Fruit fly (Drosophila melanogaster) whole organism, embryonic: Measurements from ENCODE around the gene BckdhA.

Experiments used
- ATbp ChIP-seq: fragments of 200-800 bp; sonication (Bioruptor generic); optimal IDR thresholded peaks from 2 replicates; lab custom pipeline; 2017; ENCODE audit warnings: missing biosample characterization, mild to moderate bottlenecking, missing genetic modification characterization, missing genetic modification reagents
- Ada2b ChIP-seq: fragments of 200-800 bp; sonication (Bioruptor generic); IDR thresholded peaks from 2 replicates; pipeline ENCODE4 v1.3.6; 2022; ENCODE audit warnings: missing biosample characterization, missing genetic modification characterization
- CG11504 ChIP-seq: fragments of 200-800 bp; sonication (Bioruptor generic); optimal IDR thresholded peaks from 3 replicates; lab custom pipeline; 2019; ENCODE audit warnings: missing biosample characterization, mild to moderate bottlenecking, missing genetic modification characterization, moderate library complexity
- CG13775 ChIP-seq: fragments of 200-800 bp; sonication (Bioruptor generic); optimal IDR thresholded peaks from 3 replicates; lab custom pipeline; 2017; ENCODE audit warnings: missing biosample characterization, mild to moderate bottlenecking, missing genetic modification characterization
- CG1647 ChIP-seq: fragments of 200-800 bp; sonication (Bioruptor generic); optimal IDR thresholded peaks from 3 replicates; lab custom pipeline; 2016; ENCODE audit warnings: missing biosample characterization, missing genetic modification characterization
- CG1792 ChIP-seq: fragments of 200-800 bp; sonication (Bioruptor generic); optimal IDR thresholded peaks from 2 replicates; lab custom pipeline; 2016; ENCODE audit warnings: missing biosample characterization, missing genetic modification characterization
- CG2199 ChIP-seq: fragments of 200-800 bp; sonication (Bioruptor generic); IDR thresholded peaks from 3 replicates; pipeline ENCODE4 v1.3.6; 2022; ENCODE audit warnings: missing biosample characterization, missing genetic modification characterization
- CG2678 ChIP-seq: fragments of 200-800 bp; sonication (Bioruptor generic); optimal IDR thresholded peaks from 3 replicates; lab custom pipeline; 2019; ENCODE audit warnings: missing biosample characterization, mild to moderate bottlenecking, missing genetic modification characterization, moderate library complexity
- CG3065 ChIP-seq: fragments of 200-800 bp; sonication (Bioruptor generic); optimal IDR thresholded peaks from 2 replicates; lab custom pipeline; 2016; ENCODE audit warnings: missing biosample characterization, missing genetic modification characterization
- CG3163 ChIP-seq: fragments of 200-800 bp; sonication (Bioruptor generic); optimal IDR thresholded peaks from 3 replicates; lab custom pipeline; 2016; ENCODE audit warnings: missing biosample characterization, missing genetic modification characterization
- CG34376 ChIP-seq: fragments of 200-800 bp; sonication (Bioruptor generic); optimal IDR thresholded peaks from 2 replicates; lab custom pipeline; 2018; ENCODE audit warnings: missing biosample characterization, mild to moderate bottlenecking, missing genetic modification characterization
- CG34422 ChIP-seq: fragments of 200-800 bp; sonication (Bioruptor generic); IDR thresholded peaks from 3 replicates; pipeline ENCODE4 v1.3.6; 2022; ENCODE audit warnings: missing biosample characterization, missing genetic modification characterization
- CG43689 ChIP-seq: fragments of 200-800 bp; sonication (Bioruptor generic); IDR thresholded peaks from 2 replicates; pipeline ENCODE4 v1.3.6; 2022; ENCODE audit warnings: missing biosample characterization, missing genetic modification characterization
- CG6765 ChIP-seq: fragments of 200-800 bp; sonication (Bioruptor generic); optimal IDR thresholded peaks from 3 replicates; lab custom pipeline; 2017; ENCODE audit warnings: missing biosample characterization, mild to moderate bottlenecking, missing genetic modification characterization
- CG7987 ChIP-seq: fragments of 200-800 bp; sonication (Bioruptor generic); optimal IDR thresholded peaks from 2 replicates; lab custom pipeline; 2018; ENCODE audit warnings: missing biosample characterization, mild to moderate bottlenecking, missing genetic modification characterization, moderate library complexity
- CG9215 ChIP-seq: fragments of 200-800 bp; sonication (Bioruptor generic); IDR thresholded peaks from 2 replicates; pipeline ENCODE4 v1.3.6; 2022; ENCODE audit warnings: missing biosample characterization, missing genetic modification characterization
- D19A ChIP-seq: fragments of 200-800 bp; optimal IDR thresholded peaks from 3 replicates; lab custom pipeline; 2019; ENCODE audit warnings: missing biosample characterization, mild to moderate bottlenecking, missing genetic modification characterization, moderate library complexity
- Dip3 ChIP-seq: fragments of 200-800 bp; sonication (Bioruptor generic); optimal IDR thresholded peaks from 3 replicates; lab custom pipeline; 2016; ENCODE audit warnings: missing biosample characterization, missing genetic modification characterization
- Elba2 ChIP-seq: fragments of 200-800 bp; sonication (Bioruptor generic); optimal IDR thresholded peaks from 3 replicates; lab custom pipeline; 2016; ENCODE audit warnings: missing biosample characterization, missing genetic modification characterization
- Fer3 ChIP-seq: fragments of 200-800 bp; sonication (Bioruptor generic); optimal IDR thresholded peaks from 2 replicates; lab custom pipeline; 2018; ENCODE audit warnings: missing biosample characterization, mild to moderate bottlenecking, missing genetic modification characterization, moderate library complexity
- H15 ChIP-seq: fragments of 200-800 bp; sonication (Bioruptor generic); IDR thresholded peaks from 3 replicates; pipeline ENCODE4 v1.3.6; 2022; ENCODE audit warnings: missing biosample characterization, missing genetic modification characterization
- Hey ChIP-seq: fragments of 200-800 bp; sonication (Bioruptor generic); optimal IDR thresholded peaks from 3 replicates; lab custom pipeline; 2018; ENCODE audit warnings: missing biosample characterization, mild to moderate bottlenecking, missing genetic modification characterization
- Hr51 ChIP-seq, 2 experiments: fragments of 200-800 bp; sonication (Bioruptor generic); optimal IDR thresholded peaks; 2 replicates in 1 of 2; 3 replicates in 1 of 2; lab custom pipeline; 2016 to 2018; ENCODE audit warnings: missing biosample characterization in 2 of 2, missing genetic modification characterization in 2 of 2, mild to moderate bottlenecking in 1 of 2, moderate library complexity in 1 of 2
- Lpt ChIP-seq: fragments of >200 bp; optimal IDR thresholded peaks from 2 replicates; lab custom pipeline; 2018; ENCODE audit warnings: missing biosample characterization, missing genetic modification characterization
- Meics ChIP-seq: fragments of 200-800 bp; sonication (Bioruptor generic); optimal IDR thresholded peaks from 2 replicates; lab custom pipeline; 2017; ENCODE audit warnings: missing biosample characterization, mild to moderate bottlenecking, missing genetic modification characterization
- Mes4 ChIP-seq: fragments of 200-800 bp; sonication (Bioruptor generic); optimal IDR thresholded peaks from 2 replicates; lab custom pipeline; 2016; ENCODE audit warnings: missing biosample characterization, missing genetic modification characterization
- NC2β ChIP-seq: fragments of 200-800 bp; sonication (Bioruptor generic); optimal IDR thresholded peaks from 2 replicates; lab custom pipeline; 2016; ENCODE audit warnings: missing biosample characterization, missing genetic modification characterization
- Neu2 ChIP-seq: fragments of 200-800 bp; sonication (Bioruptor generic); optimal IDR thresholded peaks from 3 replicates; lab custom pipeline; 2016; ENCODE audit warnings: missing biosample characterization, missing genetic modification characterization, borderline replicate concordance
- Pdp1 ChIP-seq, 2 experiments: fragments of 200-800 bp; sonication (Bioruptor generic); optimal IDR thresholded peaks; 3 replicates each; lab custom pipeline; 2016; ENCODE audit warnings: missing biosample characterization in 2 of 2, missing genetic modification characterization in 2 of 2, mild to moderate bottlenecking in 1 of 2, moderate library complexity in 1 of 2
- Sry-β ChIP-seq: fragments of 200-800 bp; sonication (Bioruptor generic); optimal IDR thresholded peaks from 2 replicates; lab custom pipeline; 2018; ENCODE audit warnings: missing biosample characterization, mild to moderate bottlenecking, missing genetic modification characterization, moderate library complexity
- al ChIP-seq: fragments of 200-800 bp; sonication (Bioruptor generic); IDR thresholded peaks from 2 replicates; pipeline ENCODE4 v1.3.6; 2022; ENCODE audit warnings: missing biosample characterization, missing genetic modification characterization
- ap ChIP-seq: fragments of 200-800 bp; sonication (Bioruptor generic); IDR thresholded peaks from 2 replicates; pipeline ENCODE4 v1.3.6; 2022; ENCODE audit warnings: missing biosample characterization, missing genetic modification characterization
- bbx ChIP-seq: fragments of 200-800 bp; sonication (Bioruptor generic); IDR thresholded peaks from 2 replicates; pipeline ENCODE4 v1.3.6; 2022; ENCODE audit warnings: missing biosample characterization, missing genetic modification characterization; ENCODE audit not compliant: partially characterized antibody
- bsh ChIP-seq, 2 experiments: fragments of 200-800 bp; sonication (Bioruptor generic); optimal IDR thresholded peaks; 2 replicates each; lab custom pipeline; 2017 to 2018; ENCODE audit warnings: mild to moderate bottlenecking in 2 of 2, missing biosample characterization in 2 of 2, missing genetic modification characterization in 2 of 2, moderate library complexity in 1 of 2
- cas ChIP-seq: fragments of 200-800 bp; sonication (Bioruptor generic); IDR thresholded peaks from 2 replicates; pipeline ENCODE4 v1.3.6; 2022; ENCODE audit warnings: missing biosample characterization, missing genetic modification characterization
- chinmo ChIP-seq: fragments of 200-800 bp; sonication (Bioruptor generic); IDR thresholded peaks from 4 replicates; pipeline ENCODE4 v1.3.6; 2022; ENCODE audit warnings: missing biosample characterization, missing genetic modification characterization; ENCODE audit not compliant: partially characterized antibody
- corto ChIP-seq: fragments of 200-800 bp; sonication (Bioruptor generic); optimal IDR thresholded peaks from 2 replicates; lab custom pipeline; 2016; ENCODE audit warnings: missing biosample characterization, mild to moderate bottlenecking, missing genetic modification characterization, moderate library complexity
- cwo ChIP-seq: fragments of 200-800 bp; sonication (Bioruptor generic); optimal IDR thresholded peaks from 3 replicates; lab custom pipeline; 2017; ENCODE audit warnings: missing biosample characterization, missing genetic modification characterization, mild to moderate bottlenecking, moderate library complexity, missing genetic modification reagents
- disco-r ChIP-seq: fragments of 200-800 bp; sonication (Bioruptor generic); optimal IDR thresholded peaks from 2 replicates; lab custom pipeline; 2016; ENCODE audit warnings: missing biosample characterization, missing genetic modification characterization
- emc ChIP-seq: fragments of 200-800 bp; sonication (Bioruptor generic); optimal IDR thresholded peaks from 2 replicates; lab custom pipeline; 2016; ENCODE audit warnings: missing biosample characterization, missing genetic modification characterization
- esg ChIP-seq: fragments of 200-800 bp; sonication (Bioruptor generic); conservative IDR thresholded peaks from 2 replicates; pipeline ENCODE4 v1.3.6; 2022; ENCODE audit warnings: missing biosample characterization, missing genetic modification characterization
- ewg ChIP-seq: fragments of 200-800 bp; sonication (Bioruptor generic); optimal IDR thresholded peaks from 3 replicates; lab custom pipeline; 2017; ENCODE audit warnings: mild to moderate bottlenecking, missing biosample characterization, missing genetic modification reagents, missing genetic modification characterization
- fd102C ChIP-seq: fragments of 200-800 bp; sonication (Bioruptor generic); optimal IDR thresholded peaks from 2 replicates; lab custom pipeline; 2018; ENCODE audit warnings: missing biosample characterization, mild to moderate bottlenecking, missing genetic modification characterization, moderate library complexity
- ftz-f1 ChIP-seq: fragments of 200-800 bp; sonication (Bioruptor generic); optimal IDR thresholded peaks from 2 replicates; lab custom pipeline; 2016; ENCODE audit warnings: missing biosample characterization, missing genetic modification characterization
- hb ChIP-seq: fragments of 200-800 bp; sonication (Bioruptor generic); IDR thresholded peaks from 3 replicates; pipeline ENCODE4 v1.3.6; 2022; ENCODE audit warnings: missing biosample characterization, missing genetic modification characterization; ENCODE audit not compliant: partially characterized antibody
- oc ChIP-seq: fragments of 200-800 bp; sonication (Bioruptor generic); optimal IDR thresholded peaks from 2 replicates; lab custom pipeline; 2018; ENCODE audit warnings: missing biosample characterization, mild to moderate bottlenecking, missing genetic modification characterization, moderate library complexity
- pb ChIP-seq: fragments of 200-800 bp; sonication (Bioruptor generic); optimal IDR thresholded peaks from 3 replicates; lab custom pipeline; 2016; ENCODE audit warnings: missing biosample characterization, missing genetic modification characterization
- scrt ChIP-seq: fragments of 200-800 bp; sonication (Bioruptor generic); optimal IDR thresholded peaks from 2 replicates; lab custom pipeline; 2018; ENCODE audit warnings: missing biosample characterization, mild to moderate bottlenecking, missing genetic modification characterization, moderate library complexity
- usp ChIP-seq: fragments of >200 bp; optimal IDR thresholded peaks from 2 replicates; lab custom pipeline; 2017; ENCODE audit warnings: missing biosample characterization, missing genetic modification characterization
- vfl ChIP-seq: fragments of 200-800 bp; sonication (Bioruptor generic); optimal IDR thresholded peaks from 2 replicates; lab custom pipeline; 2016; ENCODE audit warnings: missing biosample characterization, missing genetic modification characterization
- yki ChIP-seq: fragments of >200 bp; optimal IDR thresholded peaks from 3 replicates; lab custom pipeline; 2018

BckdhA gene

dm6 chr3R:9529387-9529897, 26.1 kb upstream of the BckdhA start (continued):
- TF ChIP-seq Pdp1 (GFP tag; optimal IDR thresholded peaks at IDR 0.05; lab: Kevin White, UChicago) (peak in 1 of 2 experiments; percentile 51), hb (GFP tag; lab: Robert Waterston, UW) (no peak), CG3163 (GFP tag; lab: Kevin White, UChicago) (no peak), Hey (tag; lab: Kevin White, UChicago) (peak; percentile 18), al (no peak), corto (GFP tag; lab: Kevin White, UChicago) (no peak), CG11504 (tag; lab: Kevin White, UChicago) (no peak), CG3065 (GFP tag; lab: Kevin White, UChicago) (no peak), Neu2 (GFP tag; lab: Kevin White, UChicago) (no peak), Dip3 (GFP tag; lab: Kevin White, UChicago) (no peak), vfl (GFP tag; lab: Kevin White, UChicago) (no peak), ATbp (GFP tag; lab: Kevin White, UChicago) (no peak), yki (lab: Kevin White, UChicago) (no peak), emc (no peak), ewg (GFP tag; lab: Kevin White, UChicago) (no peak), CG34422 (GFP tag; lab: Robert Waterston, UW) (no peak), H15 (GFP tag; lab: Robert Waterston, UW) (no peak), CG6765 (GFP tag; lab: Kevin White, UChicago) (no peak), CG2199 (GFP tag; lab: Robert Waterston, UW) (peak; percentile 81; the same call in 2 of the 3 replicates), bsh (GFP tag; optimal IDR thresholded peaks at IDR 0.05; lab: Kevin White, UChicago) (no peak), CG9215 (GFP tag; lab: Robert Waterston, UW) (no peak), ftz-f1 (GFP tag; lab: Kevin White, UChicago) (peak; percentile 93), CG1647 (GFP tag; lab: Kevin White, UChicago) (no peak), oc (tag; lab: Kevin White, UChicago) (no peak), cas (GFP tag; lab: Robert Waterston, UW) (no peak), CG1792 (GFP tag; lab: Kevin White, UChicago) (peak; percentile 20), usp (GFP tag; lab: Kevin White, UChicago) (no peak), D19A (tag; lab: Kevin White, UChicago) (no peak), Elba2 (GFP tag; lab: Kevin White, UChicago) (no peak), Meics (GFP tag; lab: Kevin White, UChicago) (no peak), scrt (no peak), pb (GFP tag; lab: Kevin White, UChicago) (no peak), chinmo (GFP tag; lab: Robert Waterston, UW) (peak; percentile 82; the same call in 2 of the 4 replicates), Fer3 (tag; lab: Kevin White, UChicago) (peak; percentile 25), Ada2b (no peak), CG7987 (peak; percentile 79), CG43689 (GFP tag; lab: Robert Waterston, UW) (no peak), bbx (no peak), CG2678 (tag; lab: Kevin White, UChicago) (peak; percentile 25), Lpt (no peak), Sry-β (GFP tag; lab: Kevin White, UChicago) (no peak), Hr51 (GFP tag; optimal IDR thresholded peaks at IDR 0.05; lab: Kevin White, UChicago) (no peak), Mes4 (no peak), esg (GFP tag; lab: Robert Waterston, UW) (no peak), cwo (GFP tag; lab: Kevin White, UChicago) (peak; percentile 73), CG34376 (GFP tag; lab: Kevin White, UChicago) (peak; percentile 37), CG13775 (GFP tag; lab: Kevin White, UChicago) (no peak), NC2β (GFP tag; lab: Kevin White, UChicago) (no peak), fd102C (GFP tag; lab: Kevin White, UChicago) (no peak), disco-r (GFP tag; lab: Kevin White, UChicago) (no peak), ap (no peak)
